Fruit fly (Drosophila melanogaster) whole organism, wandering third instar larva: ENCODE data around the gene lectin-21Cb.
A peak's percentile ranks its signal among the peaks of the same experiment; 100 is the strongest.

Experiments
- Abd-B ChIP-seq: fragments of >200 bp; optimal IDR thresholded peaks from 2 replicates; lab custom pipeline; 2017; ENCODE audit warnings: missing biosample characterization, missing genetic modification characterization
- CG32264 ChIP-seq: fragments of 200-800 bp; sonication (Bioruptor generic); optimal IDR thresholded peaks from 2 replicates; lab custom pipeline; 2016; ENCODE audit warnings: missing biosample characterization, missing genetic modification characterization
- Dif ChIP-seq: fragments of 200-275, 200-300 bp; sonication (Bioruptor generic); optimal IDR thresholded peaks from 2 replicates; lab custom pipeline; 2018; ENCODE audit warnings: missing biosample characterization, missing genetic modification characterization; ENCODE audit not compliant: partially characterized antibody
- Hr78 ChIP-seq: fragments of >200 bp; optimal IDR thresholded peaks from 2 replicates; lab custom pipeline; 2017; ENCODE audit warnings: missing biosample characterization, missing genetic modification characterization
- Mio ChIP-seq: sonication (Bioruptor generic); optimal IDR thresholded peaks from 2 replicates; lab custom pipeline; 2016; ENCODE audit warnings: missing biosample characterization, missing genetic modification characterization
- br ChIP-seq: fragments of 200-800 bp; sonication (Bioruptor generic); optimal IDR thresholded peaks from 2 replicates; lab custom pipeline; 2016; ENCODE audit warnings: missing biosample characterization, missing genetic modification characterization
- fru ChIP-seq: fragments of 200-800 bp; sonication (Bioruptor generic); optimal IDR thresholded peaks from 3 replicates; lab custom pipeline; 2016; ENCODE audit warnings: missing biosample characterization, mild to moderate bottlenecking, missing genetic modification characterization
- psq ChIP-seq: fragments of 200-800 bp; sonication (Bioruptor generic); optimal IDR thresholded peaks from 3 replicates; lab custom pipeline; 2017; ENCODE audit warnings: missing biosample characterization, mild to moderate bottlenecking, missing genetic modification characterization, moderate library complexity
- usp ChIP-seq: fragments of >200 bp; optimal IDR thresholded peaks from 2 replicates; lab custom pipeline; 2017; ENCODE audit warnings: missing biosample characterization, missing genetic modification characterization

DNA sequence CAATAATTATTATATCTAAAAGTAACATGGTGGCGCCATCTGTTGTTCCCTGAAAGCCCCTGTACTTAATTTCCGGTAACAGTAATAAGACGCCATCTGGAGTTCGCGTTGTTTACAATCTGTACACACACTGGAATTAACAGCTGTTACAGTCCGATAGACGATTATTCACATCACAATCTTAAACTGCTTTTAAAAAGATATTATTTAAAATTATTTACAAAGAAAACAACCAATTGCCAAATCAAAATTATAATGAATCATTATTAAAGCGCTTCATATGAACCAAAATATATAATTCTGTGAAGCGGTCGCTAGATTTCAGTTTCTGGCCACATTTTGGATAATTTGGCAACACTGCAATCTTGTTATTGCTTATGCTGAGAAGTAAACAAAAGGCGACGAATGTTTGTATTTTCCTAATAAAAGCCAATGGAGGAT is 18.5 kb downstream of the lectin-21Cb start, which contains the start of gene CG13689:
- no peak for TF ChIP-seq CG32264 (GFP tag; lab: Kevin White, UChicago)
- no peak for TF ChIP-seq Dif
- TF ChIP-seq Hr78 (GFP tag; lab: Kevin White, UChicago), result no peak
- no peak for TF ChIP-seq Abd-B
- TF ChIP-seq usp (GFP tag; lab: Kevin White, UChicago), result no peak
- TF ChIP-seq Mio (GFP tag; lab: Kevin White, UChicago), result no peak
- peak; percentile 6 for TF ChIP-seq br (GFP tag; lab: Kevin White, UChicago)
- peak; percentile 45 for TF ChIP-seq fru (GFP tag; lab: Kevin White, UChicago)
- peak; percentile 34 for TF ChIP-seq psq (GFP tag; lab: Kevin White, UChicago)
